Fruit fly (Drosophila melanogaster): Measurements from ENCODE around the gene CG34148.

CG34148 gene

DNA sequence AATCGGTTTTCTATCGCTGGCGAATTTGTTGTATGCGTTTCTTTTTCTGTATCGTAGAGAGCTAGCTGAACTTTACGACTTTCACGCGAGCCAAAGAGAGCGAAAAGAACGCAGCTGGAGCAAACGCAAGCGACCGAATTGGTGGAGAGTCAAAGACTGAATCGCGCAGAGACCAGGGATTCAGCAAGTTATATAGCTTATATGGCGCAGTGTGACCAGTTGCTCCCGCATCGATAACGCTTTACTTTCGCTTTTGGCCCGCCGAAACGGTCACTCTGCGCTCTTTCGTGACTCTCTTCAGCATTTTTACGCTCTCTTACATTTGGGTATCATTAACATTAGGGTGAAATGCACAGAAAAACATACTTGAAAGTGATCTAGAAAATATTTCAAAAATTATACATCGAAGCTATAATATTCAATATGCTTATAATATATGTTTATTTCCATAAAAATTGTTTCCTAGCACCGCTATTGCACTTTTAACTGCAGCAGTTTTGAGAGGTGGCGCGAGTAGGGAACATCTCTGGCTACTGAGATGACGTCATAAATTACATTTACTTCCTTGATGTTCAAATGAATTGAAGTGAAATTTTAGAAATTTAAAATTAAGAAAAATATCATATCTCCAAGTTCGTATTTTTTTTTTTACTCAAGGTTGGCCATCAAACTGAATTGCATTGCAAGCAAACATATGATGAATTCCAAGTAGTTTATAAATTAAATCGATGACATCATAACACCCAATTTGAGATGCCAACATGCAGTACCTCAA is 22.2 kb downstream of the CG34148 start, which contains the start of gene glec (continued):
- TF ChIP-seq Blimp-1 (GFP tag; optimal IDR thresholded peaks at IDR 0.05) (peak; percentile 99), CG6163 (GFP tag; IDR thresholded peaks at IDR 0.05) (peak; percentile 41), Sox15 (GFP tag; optimal IDR thresholded peaks at IDR 0.05) (peak; percentile 11), CG4318 (GFP tag; optimal IDR thresholded peaks at IDR 0.05) (peak; percentile 8), dsx (GFP tag; optimal IDR thresholded peaks at IDR 0.05; ENCODE audit: poor library complexity, severe bottlenecking) (peak; percentile 29), CG3032 (tag; optimal IDR thresholded peaks at IDR 0.05) (no peak), CG1621 (tag; optimal IDR thresholded peaks at IDR 0.05) (peak; percentile 31), spab (GFP tag; optimal IDR thresholded peaks at IDR 0.05) (no peak), Met (GFP tag; optimal IDR thresholded peaks at IDR 0.05) (peak; percentile 72), net (GFP tag; optimal IDR thresholded peaks at IDR 0.05) (peak; percentile 35), CG8632 (GFP tag; optimal IDR thresholded peaks at IDR 0.05) (no peak), CG11902 (GFP tag; optimal IDR thresholded peaks at IDR 0.05) (no peak), acj6 (GFP tag; optimal IDR thresholded peaks at IDR 0.05) (peak; percentile 69), CG6276 (GFP tag; optimal IDR thresholded peaks at IDR 0.05) (peak; percentile 14), Sox102F (GFP tag; optimal IDR thresholded peaks at IDR 0.05) (peak; percentile 82), dac (GFP tag; optimal IDR thresholded peaks at IDR 0.05) (peak; percentile 33), CG6854 (GFP tag; optimal IDR thresholded peaks at IDR 0.05) (peak; percentile 77), CG6792 (GFP tag; optimal IDR thresholded peaks at IDR 0.05) (peak; percentile 37), CG16779 (tag; optimal IDR thresholded peaks at IDR 0.05) (peak; percentile 27), fd59A (GFP tag; optimal IDR thresholded peaks at IDR 0.05) (no peak), svp (GFP tag) (peak; percentile 84), CG15336 (GFP tag; IDR thresholded peaks at IDR 0.05) (peak; percentile 44), Hr38 (GFP tag; optimal IDR thresholded peaks at IDR 0.05) (no peak), CG11762 (GFP tag; optimal IDR thresholded peaks at IDR 0.05; ENCODE audit: insufficient read depth) (no peak), CG3919 (GFP tag; optimal IDR thresholded peaks at IDR 0.05) (peak; percentile 44), CG10669 (GFP tag; optimal IDR thresholded peaks at IDR 0.05) (no peak), Hr4 (GFP tag; optimal IDR thresholded peaks at IDR 0.05) (peak; percentile 69), achi (GFP tag; optimal IDR thresholded peaks at IDR 0.05) (peak; percentile 72), OdsH (GFP tag; optimal IDR thresholded peaks at IDR 0.05) (peak; percentile 71), CG7368 (GFP tag; optimal IDR thresholded peaks at IDR 0.05) (no peak), Eip75B (GFP tag; optimal IDR thresholded peaks at IDR 0.05) (peak; percentile 43)

DNA sequence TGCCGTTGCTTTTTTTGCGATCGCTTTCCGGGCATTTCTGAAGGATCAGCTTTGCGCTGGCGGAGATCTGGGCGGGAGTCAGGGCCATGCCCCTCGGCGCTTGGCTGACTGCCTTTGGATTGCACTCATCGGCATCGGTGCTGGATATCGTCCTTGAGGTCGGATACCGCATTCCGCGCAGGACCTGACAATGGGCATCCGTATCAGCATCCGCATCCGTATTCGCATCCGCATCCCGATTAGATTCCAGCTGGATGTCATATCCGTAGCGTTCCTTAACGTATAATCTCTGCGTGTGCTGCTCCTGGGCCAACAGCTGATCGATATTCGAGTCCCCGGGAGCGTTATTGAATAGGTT is 23.0 kb downstream of the CG34148 start:
- TF ChIP-seq CG6163 (GFP tag; IDR thresholded peaks at IDR 0.05), result peak; percentile 19; the same call in 1 of the 3 replicates
- no peak for TF ChIP-seq net (GFP tag; optimal IDR thresholded peaks at IDR 0.05)

DNA sequence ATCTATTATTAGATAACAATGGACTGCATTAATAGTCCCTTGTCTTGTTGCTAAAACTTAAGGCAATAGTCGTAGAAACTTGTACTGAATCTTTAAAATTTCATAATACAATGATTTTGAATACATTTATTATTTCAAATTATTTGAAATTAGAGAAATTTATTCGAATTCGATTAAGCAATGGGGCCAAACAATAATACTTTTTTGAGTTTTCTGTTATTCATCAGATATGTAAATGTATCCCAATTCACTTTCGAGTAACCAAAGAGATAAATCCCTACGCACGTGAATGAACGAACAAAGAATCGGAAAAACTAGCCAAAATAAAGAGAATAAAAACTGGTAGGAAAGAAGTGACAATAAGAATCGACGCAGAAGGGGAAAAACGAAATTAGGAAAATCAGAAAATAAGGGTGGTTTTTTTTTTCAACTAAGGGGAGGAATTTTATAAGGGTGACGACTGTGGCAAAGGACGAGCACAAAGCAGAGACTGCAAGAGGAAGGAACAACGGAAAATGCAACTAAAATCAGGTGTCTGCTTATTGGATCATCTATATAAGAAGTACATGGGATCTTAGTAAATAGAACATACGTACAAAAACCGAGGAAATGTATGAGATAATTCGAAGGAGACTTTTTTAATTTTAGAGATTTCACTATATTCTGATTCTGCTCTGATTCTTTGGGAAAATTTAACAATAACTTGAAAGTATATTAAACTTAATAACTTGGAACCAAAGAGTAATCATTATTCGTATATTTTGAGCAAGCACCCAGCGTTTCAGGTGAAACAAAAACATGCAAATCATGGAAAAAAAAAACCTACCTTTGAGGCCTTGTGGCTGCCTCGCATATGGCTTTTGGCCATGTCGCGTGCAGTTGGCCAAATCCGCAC is 23.7 kb downstream of the CG34148 start:
- peak; percentile 59 for TF ChIP-seq Eip78C (GFP tag)
- TF ChIP-seq Lpt (GFP tag; optimal IDR thresholded peaks at IDR 0.05), result no peak
